Worm (Caenorhabditis elegans): ENCODE data around the gene cki-1.

DNA sequence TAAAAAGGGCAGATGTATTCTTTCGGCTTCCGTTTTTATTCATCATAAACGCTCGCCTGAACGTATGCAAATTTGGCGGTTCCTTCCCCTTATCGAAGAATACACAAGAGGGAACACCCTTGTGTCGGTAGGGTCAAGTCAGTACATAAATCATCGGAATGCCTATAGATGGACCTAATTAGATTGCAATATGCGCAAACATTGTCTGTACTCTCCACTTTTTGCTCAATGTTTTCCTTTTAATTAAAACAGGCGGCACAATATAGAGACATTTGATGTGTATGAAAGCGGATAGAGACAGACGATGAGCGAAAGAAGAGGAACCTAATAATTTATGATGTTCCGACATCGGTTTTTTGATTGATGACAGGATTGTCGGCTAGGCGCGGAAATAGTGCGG is 3.2 kb downstream of the cki-1 start:
- no peak for TF ChIP-seq nhr-11 (tag; optimal IDR thresholded peaks at IDR 0.05)
- TF ChIP-seq nhr-28 (tag; optimal IDR thresholded peaks at IDR 0.05), result no peak
- no peak for TF ChIP-seq ama-1 (optimal IDR thresholded peaks at IDR 0.05)
- TF ChIP-seq egl-27 (tag; optimal IDR thresholded peaks at IDR 0.05), result no peak
- no peak for TF ChIP-seq pha-4 (tag; optimal IDR thresholded peaks at IDR 0.05)
- TF ChIP-seq snpc-4 (tag; optimal IDR thresholded peaks at IDR 0.05), result no peak
- no peak for TF ChIP-seq jun-1 (tag; optimal IDR thresholded peaks at IDR 0.05)
- no peak for TF ChIP-seq nhr-76 (tag; optimal IDR thresholded peaks at IDR 0.05)
- TF ChIP-seq elt-3 (tag; optimal IDR thresholded peaks at IDR 0.05), result no peak
- TF ChIP-seq zag-1 (tag; optimal IDR thresholded peaks at IDR 0.05), result no peak
- no peak for TF ChIP-seq ztf-11 (tag; optimal IDR thresholded peaks at IDR 0.05)
- no peak for TF ChIP-seq aly-2 (tag; optimal IDR thresholded peaks at IDR 0.05)
- TF ChIP-seq R02D3.7 (tag; optimal IDR thresholded peaks at IDR 0.05), result no peak

Data from whole organism, L3 larva.